Worm (Caenorhabditis elegans) whole organism, young adult: ENCODE measurements around the gene dpy-18.

Source experiments
- F33H1.4 ChIP-seq: fragments of 200-800 bp; sonication (Bioruptor generic); IDR thresholded peaks from 2 replicates; pipeline ENCODE4 v1.3.6; 2022; ENCODE audit warnings: missing genetic modification reagents, missing genetic modification characterization, missing compliant biosample characterization
- ama-1 ChIP-seq, 3 experiments: fragments of 150-350 bp in 1 of 3; sonication (generic microtip) in 2 of 3; optimal IDR thresholded peaks; 2 replicates each; lab custom pipeline; 2014 to 2018; ENCODE audit warnings: missing biosample characterization in 2 of 3, missing genetic modification characterization in 2 of 3, missing genetic modification reagents in 2 of 3

- TF ChIP-seq ama-1 (optimal IDR thresholded peaks at IDR 0.05; lab: Kevin White, UChicago) (no peak), ama-1 (GFP tag; optimal IDR thresholded peaks at IDR 0.05; lab: Kevin White, UChicago) (no peak), F33H1.4 (GFP tag; lab: Robert Waterston, UW) (no peak)
These were observed 41.7 kb downstream of the dpy-18 start for ce11 chrIII:11336072-11336471.
